Worm (Caenorhabditis elegans) whole organism, L4 larva: Measurements from ENCODE around the gene M03B6.1.

Experiments used
- F10B5.3 ChIP-seq: sonication (generic microtip); optimal IDR thresholded peaks from 2 replicates; lab custom pipeline; 2016; ENCODE audit warnings: mild to moderate bottlenecking, missing genetic modification characterization, missing compliant biosample characterization
- F37D6.2 ChIP-seq: sonication (generic microtip); optimal IDR thresholded peaks from 2 replicates; lab custom pipeline; 2016; ENCODE audit warnings: mild to moderate bottlenecking, missing genetic modification characterization, missing compliant biosample characterization
- F49E8.2 ChIP-seq: sonication (generic microtip); optimal IDR thresholded peaks from 2 replicates; lab custom pipeline; 2016; ENCODE audit warnings: missing compliant biosample characterization, mild to moderate bottlenecking, missing genetic modification characterization, borderline replicate concordance
- T20F7.1 ChIP-seq: fragments of 200-800 bp; sonication (Bioruptor generic); optimal IDR thresholded peaks from 2 replicates; lab custom pipeline; 2018; ENCODE audit warnings: mild to moderate bottlenecking, missing genetic modification characterization, missing compliant biosample characterization
- T26A8.4 ChIP-seq: fragments of 200-800 bp; sonication (Bioruptor generic); IDR thresholded peaks from 2 replicates; pipeline ENCODE4 v1.3.6; 2022; ENCODE audit warnings: missing genetic modification characterization, missing compliant biosample characterization
- aha-1 ChIP-seq: fragments of 150-350 bp; peaks from one replicate; lab custom pipeline; 2014; ENCODE audit warnings: missing biosample characterization, missing genetic modification characterization
- ceh-20 ChIP-seq: fragments of 200-800 bp; sonication (Bioruptor generic); IDR thresholded peaks from 2 replicates; pipeline ENCODE4 v1.3.6; 2022; ENCODE audit warnings: missing genetic modification reagents, missing genetic modification characterization, missing compliant biosample characterization
- ceh-28 ChIP-seq: fragments of 150-350 bp; optimal IDR thresholded peaks from 2 replicates; lab custom pipeline; 2014; ENCODE audit warnings: missing biosample characterization, missing genetic modification reagents, missing genetic modification characterization
- ceh-82 ChIP-seq: sonication (generic microtip); optimal IDR thresholded peaks from 2 replicates; lab custom pipeline; 2017; ENCODE audit warnings: missing biosample characterization, missing genetic modification characterization
- daf-16 ChIP-seq, 3 experiments: sonication (generic microtip); optimal IDR thresholded peaks; 2 replicates each; lab custom pipeline; 2016 to 2017; ENCODE audit warnings: missing genetic modification characterization in 3 of 3, missing genetic modification reagents in 3 of 3, mild to moderate bottlenecking in 2 of 3, missing compliant biosample characterization in 2 of 3, missing biosample characterization in 1 of 3, moderate library complexity in 1 of 3
- daf-19 ChIP-seq: fragments of 200-800 bp; sonication (Bioruptor generic); conservative IDR thresholded peaks from 2 replicates; pipeline ENCODE4 v1.3.6; 2022; ENCODE audit warnings: missing genetic modification characterization, missing compliant biosample characterization
- dmd-6 ChIP-seq: fragments of 200-800 bp; sonication (Bioruptor generic); IDR thresholded peaks from 2 replicates; pipeline ENCODE4 v1.3.6; 2022; ENCODE audit warnings: missing genetic modification reagents, missing genetic modification characterization, missing compliant biosample characterization
- dmd-9 ChIP-seq: fragments of 200-800 bp; sonication (Bioruptor generic); IDR thresholded peaks from 2 replicates; pipeline ENCODE4 v1.3.6; 2022; ENCODE audit warnings: missing genetic modification reagents, missing genetic modification characterization, missing compliant biosample characterization
- dve-1 ChIP-seq: sonication (generic microtip); optimal IDR thresholded peaks from 2 replicates; lab custom pipeline; 2017; ENCODE audit warnings: antibody characterized with exemption, mild to moderate bottlenecking, missing genetic modification characterization, missing compliant biosample characterization; ENCODE audit not compliant: insufficient read depth
- hif-1 ChIP-seq, 2 experiments: sonication (generic microtip); optimal IDR thresholded peaks; 2 replicates each; lab custom pipeline; 2016 to 2017; ENCODE audit warnings: missing compliant biosample characterization in 2 of 2, missing genetic modification characterization in 2 of 2, missing genetic modification reagents in 2 of 2, missing genotype in 2 of 2, mild to moderate bottlenecking in 1 of 2
- hlh-11 ChIP-seq: fragments of 200-800 bp; sonication (Bioruptor generic); optimal IDR thresholded peaks from 2 replicates; lab custom pipeline; 2018; ENCODE audit warnings: mild to moderate bottlenecking, missing genetic modification characterization, missing compliant biosample characterization
- hlh-30 ChIP-seq: sonication (generic microtip); optimal IDR thresholded peaks from 2 replicates; lab custom pipeline; 2017; ENCODE audit warnings: antibody characterized with exemption, mild to moderate bottlenecking, missing genetic modification characterization, missing compliant biosample characterization; ENCODE audit not compliant: insufficient read depth
- jun-1 ChIP-seq: fragments of 150-350 bp; optimal IDR thresholded peaks from 2 replicates; lab custom pipeline; 2014; ENCODE audit warnings: missing biosample characterization, missing genetic modification reagents, missing genetic modification characterization
- lsy-2 ChIP-seq, 2 experiments: fragments of 150-350 bp in 1 of 2; sonication (generic microtip) in 1 of 2; optimal IDR thresholded peaks; 2 replicates each; lab custom pipeline; 2014 to 2017; ENCODE audit warnings: missing biosample characterization in 2 of 2, missing genetic modification characterization in 2 of 2
- madf-5 ChIP-seq, 2 experiments: fragments of 200-800 bp; sonication (Bioruptor generic); IDR thresholded peaks; 2 replicates each; pipeline ENCODE4 v1.3.6; 2022; ENCODE audit warnings: missing compliant biosample characterization in 2 of 2, missing genetic modification characterization in 2 of 2
- madf-9 ChIP-seq: fragments of 200-800 bp; sonication (Bioruptor generic); conservative IDR thresholded peaks from 2 replicates; pipeline ENCODE4 v1.3.6; 2022; ENCODE audit warnings: missing genetic modification reagents, missing genetic modification characterization, missing compliant biosample characterization
- mep-1 ChIP-seq: fragments of 150-350 bp; sonication (generic microtip); optimal IDR thresholded peaks from 3 replicates; lab custom pipeline; 2014; ENCODE audit warnings: missing biosample characterization, missing genetic modification characterization
- mxl-3 ChIP-seq: fragments of 200-800 bp; sonication (Bioruptor generic); optimal IDR thresholded peaks from 2 replicates; lab custom pipeline; 2018; ENCODE audit warnings: mild to moderate bottlenecking, missing genetic modification characterization, missing compliant biosample characterization
- nhr-11 ChIP-seq: fragments of 150-350 bp; optimal IDR thresholded peaks from 2 replicates; lab custom pipeline; 2014; ENCODE audit warnings: missing biosample characterization, missing genetic modification characterization
- nhr-28 ChIP-seq: fragments of 150-350 bp; optimal IDR thresholded peaks from 2 replicates; lab custom pipeline; 2014; ENCODE audit warnings: missing biosample characterization, missing genetic modification characterization
- nhr-42 ChIP-seq: fragments of 200-800 bp; sonication (Bioruptor generic); IDR thresholded peaks from 2 replicates; pipeline ENCODE4 v1.3.6; 2022; ENCODE audit warnings: missing genetic modification characterization, missing compliant biosample characterization
- nhr-48 ChIP-seq: sonication (generic microtip); optimal IDR thresholded peaks from 2 replicates; lab custom pipeline; 2016; ENCODE audit warnings: mild to moderate bottlenecking, missing genetic modification characterization, missing compliant biosample characterization
- nhr-76 ChIP-seq: fragments of 150-350 bp; optimal IDR thresholded peaks from 2 replicates; lab custom pipeline; 2014; ENCODE audit warnings: missing biosample characterization, missing genetic modification characterization
- pha-4 ChIP-seq, 2 experiments: fragments of 150-350 bp in 1 of 2; fragments of 200-800 bp in 1 of 2; sonication (Bioruptor generic) in 1 of 2; IDR thresholded peaks in 1 of 2; optimal IDR thresholded peaks in 1 of 2; 2 replicates each; pipeline versions ENCODE4 v1.3.6 to Lab custom; 2014 to 2022; ENCODE audit warnings: missing genetic modification characterization in 2 of 2, missing genetic modification reagents in 2 of 2, missing biosample characterization in 1 of 2, missing compliant biosample characterization in 1 of 2
- php-3 ChIP-seq: fragments of 200-800 bp; sonication (Bioruptor generic); IDR thresholded peaks from 2 replicates; pipeline ENCODE4 v1.3.6; 2022; ENCODE audit warnings: missing genetic modification reagents, missing genetic modification characterization, missing compliant biosample characterization
- pqm-1 ChIP-seq: sonication (generic microtip); optimal IDR thresholded peaks from 2 replicates; lab custom pipeline; 2017; ENCODE audit warnings: missing biosample characterization, missing genetic modification characterization
- rbr-2 ChIP-seq: sonication (generic microtip); optimal IDR thresholded peaks from 2 replicates; lab custom pipeline; 2016; ENCODE audit warnings: missing genotype, missing genetic modification characterization, missing compliant biosample characterization
- spr-1 ChIP-seq: sonication (generic microtip); optimal IDR thresholded peaks from 2 replicates; lab custom pipeline; 2016; ENCODE audit warnings: mild to moderate bottlenecking, missing genetic modification characterization, missing compliant biosample characterization
- tra-1 ChIP-seq: fragments of 200-800 bp; sonication (Bioruptor generic); IDR thresholded peaks from 2 replicates; pipeline ENCODE4 v1.3.6; 2022; ENCODE audit warnings: missing genetic modification reagents, missing genetic modification characterization, missing compliant biosample characterization
- unc-130 ChIP-seq: sonication (generic microtip); optimal IDR thresholded peaks from 2 replicates; lab custom pipeline; 2016; ENCODE audit warnings: missing genetic modification reagents, missing genetic modification characterization, missing compliant biosample characterization
- zip-2 ChIP-seq: fragments of 150-350 bp; optimal IDR thresholded peaks from 2 replicates; lab custom pipeline; 2014; ENCODE audit warnings: missing biosample characterization, missing genetic modification characterization

Gene M03B6.1

DNA sequence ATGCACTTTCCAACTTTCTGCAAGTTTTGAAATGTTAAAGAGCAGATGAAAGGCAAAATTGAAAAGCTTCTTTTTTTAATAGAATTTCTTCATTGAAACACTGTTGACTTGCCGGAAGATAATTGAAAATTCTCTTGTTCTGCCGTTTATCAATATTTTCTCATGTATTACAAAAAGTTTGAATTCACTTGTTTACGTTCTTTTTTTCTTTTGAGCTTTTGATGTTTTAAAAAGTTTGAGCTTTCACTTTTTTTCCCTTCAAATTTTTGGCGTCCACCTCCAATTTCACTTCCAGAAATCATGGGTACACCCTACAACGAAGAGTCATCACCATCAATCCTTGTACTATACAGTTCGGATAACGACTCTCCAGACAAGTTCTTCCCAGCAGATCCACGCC, 7.3 kb upstream of the M03B6.1 start, which contains the start of gene F19D8.2:
F19D8.2 (plus strand) TSS at position 301 of the 400 bp plus-strand sequence.
- TF ChIP-seq madf-9 (GFP tag; lab: Robert Waterston, UW): no peak
- TF ChIP-seq aha-1: peak; percentile 76

DNA sequence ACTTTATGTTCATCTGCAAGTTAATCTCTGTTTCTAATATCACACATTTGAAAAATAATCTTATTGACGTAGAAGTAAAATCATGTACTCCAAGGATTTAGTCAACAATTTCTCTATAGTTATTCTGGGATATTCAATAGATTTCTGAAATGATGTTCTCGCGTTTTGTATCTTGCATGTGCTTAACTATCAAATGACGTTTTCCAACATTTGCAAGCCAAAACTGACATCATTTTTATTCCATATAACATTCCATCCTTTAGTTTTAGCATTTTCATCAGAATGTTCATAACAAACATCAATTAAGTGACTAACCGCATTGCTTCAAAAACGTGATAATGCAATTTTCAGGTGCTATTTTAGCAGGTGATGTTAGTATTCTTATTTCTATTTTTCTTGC, 3.4 kb upstream of the M03B6.1 start:
- TF ChIP-seq hlh-11 (tag; lab: Kevin White, UChicago) (no peak), unc-130 (no peak), dmd-9 (no peak), pha-4 (GFP tag; IDR thresholded peaks at IDR 0.05; lab: Robert Waterston, UW) (no peak), pha-4 (tag; optimal IDR thresholded peaks at IDR 0.05; lab: Kevin White, UChicago) (no peak), lsy-2 (tag; optimal IDR thresholded peaks at IDR 0.05; lab: Kevin White, UChicago) (no peak), jun-1 (tag; lab: Kevin White, UChicago) (no peak), F10B5.3 (tag; lab: Kevin White, UChicago) (no peak)

DNA sequence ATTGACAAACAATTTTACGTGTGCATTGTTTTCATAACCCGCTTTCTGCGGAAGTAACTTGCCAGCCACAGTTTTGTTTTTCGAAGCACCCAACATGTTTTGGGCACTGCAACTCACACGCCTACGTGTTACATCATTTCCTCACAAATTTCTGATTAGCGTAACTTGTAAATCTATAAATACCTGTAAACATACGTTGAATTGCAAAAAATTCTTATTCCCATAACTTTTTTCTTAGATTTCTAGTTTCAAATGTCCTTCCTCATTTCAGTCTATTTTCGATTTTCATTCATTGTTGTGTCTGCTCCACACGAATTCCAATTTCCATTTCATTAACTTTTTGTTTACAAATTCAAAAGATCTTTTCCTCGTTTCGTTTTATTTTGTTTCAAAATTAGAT, 1.1 kb upstream of the M03B6.1 start:
- no peak for TF ChIP-seq F10B5.3 (tag; lab: Kevin White, UChicago)
- TF ChIP-seq nhr-76 (tag; lab: Kevin White, UChicago): no peak
- TF ChIP-seq daf-16 (GFP tag; optimal IDR thresholded peaks at IDR 0.05; lab: Kevin White, UChicago): no peak
- TF ChIP-seq daf-16 (tag; optimal IDR thresholded peaks at IDR 0.05; lab: Kevin White, UChicago): no peak
- no peak for TF ChIP-seq mep-1 (tag; lab: Kevin White, UChicago)
- TF ChIP-seq nhr-42 (GFP tag; lab: Robert Waterston, UW): no peak
- no peak for TF ChIP-seq hif-1 (tag; optimal IDR thresholded peaks at IDR 0.05; lab: Kevin White, UChicago)
- no peak for TF ChIP-seq daf-19 (GFP tag; lab: Robert Waterston, UW)
- peak; percentile 91 for TF ChIP-seq aha-1

DNA sequence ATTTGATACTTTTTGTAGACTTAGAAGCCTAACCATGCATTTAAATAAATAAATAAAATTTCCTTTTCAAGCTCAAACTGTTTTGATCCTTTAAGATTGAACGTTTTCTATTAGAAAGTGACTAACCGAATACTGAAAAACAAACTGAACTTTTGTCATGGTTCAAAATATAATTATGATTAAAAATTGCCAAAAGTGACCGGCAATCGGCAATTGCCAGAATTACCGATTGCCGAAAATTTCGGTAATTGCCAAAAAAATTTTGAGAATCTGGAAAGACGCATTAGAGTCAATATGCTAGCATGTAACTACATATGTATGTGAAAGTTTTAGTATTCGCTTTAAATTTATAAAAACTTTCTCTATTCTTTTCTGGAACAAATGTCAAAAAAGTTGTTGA, 2.3 kb downstream of the M03B6.1 start, which contains the start of gene M03B6.5:
M03B6.5 (plus strand) TSS at position 301 of the 400 bp plus-strand sequence.
- TF ChIP-seq zip-2 (tag; lab: Kevin White, UChicago): no peak
- no peak for TF ChIP-seq rbr-2 (tag; lab: Kevin White, UChicago)
- no peak for TF ChIP-seq nhr-11 (tag; lab: Kevin White, UChicago)
- TF ChIP-seq F37D6.2 (tag; lab: Kevin White, UChicago): no peak
- TF ChIP-seq T26A8.4 (GFP tag; lab: Robert Waterston, UW): no peak

DNA sequence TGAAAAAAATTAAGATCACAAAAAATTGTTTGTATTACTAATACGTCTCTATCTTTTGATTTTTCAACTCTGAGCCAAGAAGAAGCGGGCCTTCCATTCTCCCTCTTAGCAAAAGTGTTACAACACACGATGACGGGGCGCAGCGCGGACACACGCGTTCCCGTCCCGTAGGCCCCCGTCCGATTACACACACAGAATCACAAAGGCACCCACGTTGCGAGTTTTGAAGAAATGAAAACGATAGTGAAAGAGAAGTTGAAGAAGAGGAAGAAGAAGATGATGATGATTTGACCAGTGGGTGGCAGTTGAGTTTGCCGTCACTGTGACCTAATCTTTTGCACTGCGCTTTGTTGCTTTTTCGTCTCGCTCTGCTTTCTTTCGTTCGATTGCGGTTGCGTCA, 4.6 kb downstream of the M03B6.1 start:
- TF ChIP-seq pha-4 (GFP tag; IDR thresholded peaks at IDR 0.05; lab: Robert Waterston, UW): no peak
- no peak for TF ChIP-seq pha-4 (tag; optimal IDR thresholded peaks at IDR 0.05; lab: Kevin White, UChicago)
- peak; percentile 90 for TF ChIP-seq mxl-3 (GFP tag; lab: Kevin White, UChicago)
- no peak for TF ChIP-seq spr-1 (tag; lab: Kevin White, UChicago)
- TF ChIP-seq aha-1: no peak
- peak; percentile 29 for TF ChIP-seq nhr-28 (tag; lab: Kevin White, UChicago)
- no peak for TF ChIP-seq ceh-28 (tag; lab: Kevin White, UChicago)

DNA sequence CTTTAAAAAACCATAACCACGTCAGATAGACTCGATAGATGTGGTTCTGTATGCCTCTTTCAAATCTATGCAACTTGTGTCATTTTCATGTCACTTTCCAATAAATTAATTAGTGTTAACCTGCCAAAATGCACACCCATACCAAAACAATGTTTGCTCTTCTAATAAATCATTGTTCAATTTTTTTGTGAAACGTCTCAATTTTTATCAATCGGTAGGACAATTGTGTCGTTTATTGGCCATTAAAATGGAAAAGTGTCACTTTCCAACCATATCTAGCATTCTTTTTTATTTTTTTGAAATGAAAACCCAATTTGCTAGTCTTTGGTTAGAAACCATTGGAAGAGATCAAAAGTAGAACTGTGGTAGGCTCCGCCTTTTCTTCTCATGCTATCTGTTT, 8.9 kb downstream of the M03B6.1 start:
- TF ChIP-seq pqm-1 (tag; lab: Kevin White, UChicago): peak; percentile 41
- peak; percentile 72 for TF ChIP-seq dmd-6 (GFP tag; lab: Robert Waterston, UW)
- TF ChIP-seq tra-1 (GFP tag; lab: Robert Waterston, UW): peak; percentile 95
- TF ChIP-seq ceh-20 (GFP tag; lab: Robert Waterston, UW): peak; percentile 91
- TF ChIP-seq php-3 (GFP tag; lab: Robert Waterston, UW): peak; percentile 91
- peak; percentile 44 for TF ChIP-seq nhr-28 (tag; lab: Kevin White, UChicago)
- TF ChIP-seq hlh-30 (tag; lab: Kevin White, UChicago): no peak
- no peak for TF ChIP-seq T20F7.1 (GFP tag; lab: Kevin White, UChicago)
- TF ChIP-seq nhr-48: no peak
- TF ChIP-seq dve-1 (tag; lab: Kevin White, UChicago): peak; percentile 16
- no peak for TF ChIP-seq madf-5 (GFP tag; IDR thresholded peaks at IDR 0.05; lab: Robert Waterston, UW)
- TF ChIP-seq F49E8.2 (tag; lab: Kevin White, UChicago): no peak
- no peak for TF ChIP-seq ceh-82 (tag; lab: Kevin White, UChicago)
